Worm (Caenorhabditis elegans) whole organism, midembryonic: ENCODE measurements around the gene ldb-1.

Source experiments
- T22C8.4 ChIP-seq: fragments of 200-800 bp; sonication (Bioruptor generic); IDR thresholded peaks from 2 replicates; pipeline ENCODE4 v1.3.6; 2022; ENCODE audit warnings: missing genetic modification characterization, missing compliant biosample characterization
- med-1 ChIP-seq: sonication (generic microtip); optimal IDR thresholded peaks from 2 replicates; lab custom pipeline; 2017; ENCODE audit warnings: missing genetic modification characterization, mild to moderate bottlenecking, missing compliant biosample characterization, antibody characterized with exemption, missing genetic modification reagents; ENCODE audit not compliant: insufficient read depth
- ref-1 ChIP-seq: fragments of 200-800 bp; sonication (Bioruptor generic); conservative IDR thresholded peaks from 2 replicates; pipeline ENCODE4 v1.3.6; 2022; ENCODE audit warnings: missing genetic modification reagents, missing genetic modification characterization, missing compliant biosample characterization
- ztf-23 ChIP-seq: fragments of 200-800 bp; sonication (Bioruptor generic); IDR thresholded peaks from 2 replicates; pipeline ENCODE4 v1.3.6; 2022; ENCODE audit warnings: missing genetic modification reagents, missing genetic modification characterization, missing compliant biosample characterization

- TF ChIP-seq ref-1 (GFP tag; lab: Robert Waterston, UW) (no peak), med-1 (no peak), ztf-23 (GFP tag; lab: Robert Waterston, UW) (no peak), T22C8.4 (GFP tag; lab: Robert Waterston, UW) (no peak)
Observed at ce11 chrX:10999176-10999575, 29.5 kb upstream of the ldb-1 start, which contains the start of gene F59F3.6.
